Fruit fly (Drosophila melanogaster) whole organism, prepupa: ENCODE measurements around the gene CG5968.

Experiments
- Blimp-1 ChIP-seq: fragments of 200-800 bp; sonication (Bioruptor generic); optimal IDR thresholded peaks from 3 replicates; lab custom pipeline; 2017; ENCODE audit warnings: missing biosample characterization, missing genetic modification characterization, mild to moderate bottlenecking, moderate library complexity, missing genetic modification reagents
- CG10669 ChIP-seq: fragments of 200-800 bp; sonication (Bioruptor generic); optimal IDR thresholded peaks from 3 replicates; lab custom pipeline; 2018; ENCODE audit warnings: missing biosample characterization, mild to moderate bottlenecking, missing genetic modification characterization, moderate library complexity
- CG11294 ChIP-seq: fragments of 200-800 bp; sonication (Bioruptor generic); IDR thresholded peaks from 2 replicates; pipeline ENCODE4 v1.3.6; 2022; ENCODE audit warnings: missing biosample characterization, missing genetic modification characterization
- CG11762 ChIP-seq: fragments of 200-800 bp; sonication (Bioruptor generic); optimal IDR thresholded peaks from 3 replicates; lab custom pipeline; 2016; ENCODE audit warnings: missing biosample characterization, missing genetic modification characterization; ENCODE audit not compliant: insufficient read depth
- CG11902 ChIP-seq: fragments of 200-800 bp; sonication (Bioruptor generic); optimal IDR thresholded peaks from 3 replicates; lab custom pipeline; 2016; ENCODE audit warnings: missing biosample characterization, missing genetic modification characterization
- CG15336 ChIP-seq: fragments of 200-800 bp; sonication (Bioruptor generic); IDR thresholded peaks from 2 replicates; pipeline ENCODE4 v1.3.6; 2022; ENCODE audit warnings: missing biosample characterization, missing genetic modification characterization
- CG16779 ChIP-seq: fragments of 200-800 bp; sonication (Bioruptor generic); optimal IDR thresholded peaks from 3 replicates; lab custom pipeline; 2017; ENCODE audit warnings: missing biosample characterization, mild to moderate bottlenecking, missing genetic modification characterization
- CG3032 ChIP-seq: fragments of 200-800 bp; optimal IDR thresholded peaks from 2 replicates; lab custom pipeline; 2019; ENCODE audit warnings: missing biosample characterization, mild to moderate bottlenecking, missing genetic modification characterization, moderate library complexity
- CG31627 ChIP-seq: fragments of 200-800 bp; sonication (Bioruptor generic); optimal IDR thresholded peaks from 3 replicates; lab custom pipeline; 2016; ENCODE audit warnings: missing biosample characterization, missing genetic modification characterization
- CG32006 ChIP-seq: fragments of 200-800 bp; sonication (Bioruptor generic); optimal IDR thresholded peaks from 3 replicates; lab custom pipeline; 2017; ENCODE audit warnings: missing biosample characterization, mild to moderate bottlenecking, missing genetic modification characterization
- CG34406 ChIP-seq: fragments of 200-800 bp; sonication (Bioruptor generic); optimal IDR thresholded peaks from 3 replicates; lab custom pipeline; 2016; ENCODE audit warnings: missing biosample characterization, missing genetic modification characterization
- CG3919 ChIP-seq: fragments of 200-800 bp; sonication (Bioruptor generic); optimal IDR thresholded peaks from 3 replicates; lab custom pipeline; 2016; ENCODE audit warnings: missing biosample characterization, missing genetic modification characterization
- CG4318 ChIP-seq: fragments of 200-800 bp; sonication (Bioruptor generic); optimal IDR thresholded peaks from 3 replicates; lab custom pipeline; 2017; ENCODE audit warnings: missing biosample characterization, mild to moderate bottlenecking, missing genetic modification characterization
- CG6163 ChIP-seq: fragments of 200-800 bp; sonication (Bioruptor generic); IDR thresholded peaks from 3 replicates; pipeline ENCODE4 v1.3.6; 2022; ENCODE audit warnings: missing biosample characterization, missing genetic modification characterization
- CG6276 ChIP-seq: fragments of 200-800 bp; sonication (Bioruptor generic); optimal IDR thresholded peaks from 2 replicates; lab custom pipeline; 2017; ENCODE audit warnings: missing biosample characterization, mild to moderate bottlenecking, missing genetic modification characterization
- CG6808 ChIP-seq: fragments of 200-800 bp; sonication (Bioruptor generic); optimal IDR thresholded peaks from 3 replicates; lab custom pipeline; 2017; ENCODE audit warnings: missing biosample characterization, missing genetic modification characterization, mild to moderate bottlenecking, moderate library complexity, missing genetic modification reagents
- CG6854 ChIP-seq: fragments of 200-800 bp; sonication (Bioruptor generic); optimal IDR thresholded peaks from 2 replicates; lab custom pipeline; 2017; ENCODE audit warnings: missing biosample characterization, mild to moderate bottlenecking, missing genetic modification characterization
- CG7368 ChIP-seq: fragments of 200-800 bp; sonication (Bioruptor generic); optimal IDR thresholded peaks from 3 replicates; lab custom pipeline; 2016; ENCODE audit warnings: missing biosample characterization, missing genetic modification characterization
- CG8119 ChIP-seq: fragments of 200-800 bp; sonication (Bioruptor generic); IDR thresholded peaks from 3 replicates; pipeline ENCODE4 v1.3.6; 2022; ENCODE audit warnings: missing biosample characterization, missing genetic modification characterization
- CG8319 ChIP-seq: fragments of 200-800 bp; sonication (Bioruptor generic); optimal IDR thresholded peaks from 3 replicates; lab custom pipeline; 2016; ENCODE audit warnings: missing biosample characterization, missing genetic modification characterization
- CG8632 ChIP-seq: fragments of 200-800 bp; sonication (Bioruptor generic); optimal IDR thresholded peaks from 3 replicates; lab custom pipeline; 2016; ENCODE audit warnings: missing biosample characterization, missing genetic modification characterization
- CG9139 ChIP-seq: fragments of 200-800 bp; sonication (Bioruptor generic); optimal IDR thresholded peaks from 3 replicates; lab custom pipeline; 2017; ENCODE audit warnings: missing biosample characterization, mild to moderate bottlenecking, missing genetic modification characterization
- Eip75B ChIP-seq: fragments of 200-800 bp; sonication (Bioruptor generic); optimal IDR thresholded peaks from 3 replicates; lab custom pipeline; 2016; ENCODE audit warnings: missing biosample characterization, missing genetic modification characterization
- Eip78C ChIP-seq: fragments of 200-800 bp; sonication (Bioruptor generic); peaks from one replicate; lab custom pipeline; 2016; ENCODE audit warnings: missing biosample characterization, missing genetic modification characterization
- Eip93F ChIP-seq: fragments of 200-800 bp; sonication (Bioruptor generic); optimal IDR thresholded peaks from 2 replicates; lab custom pipeline; 2016; ENCODE audit warnings: missing biosample characterization, mild to moderate bottlenecking, missing genetic modification characterization
- Ets21C ChIP-seq: fragments of 200-800 bp; sonication (Bioruptor generic); optimal IDR thresholded peaks from 3 replicates; lab custom pipeline; 2016; ENCODE audit warnings: missing biosample characterization, missing genetic modification characterization
- Ets96B ChIP-seq: fragments of 200-800 bp; optimal IDR thresholded peaks from 2 replicates; lab custom pipeline; 2019; ENCODE audit warnings: missing biosample characterization, mild to moderate bottlenecking, missing genetic modification characterization, moderate library complexity
- Gug ChIP-seq: fragments of 200-800 bp; sonication (Bioruptor generic); IDR thresholded peaks from 2 replicates; pipeline ENCODE4 v1.3.6; 2022; ENCODE audit warnings: missing biosample characterization, missing genetic modification characterization
- Hr38 ChIP-seq: sonication (Bioruptor generic); optimal IDR thresholded peaks from 2 replicates; lab custom pipeline; 2016; ENCODE audit warnings: missing biosample characterization, missing genetic modification characterization
- Hr39 ChIP-seq: fragments of 200-800 bp; sonication (Bioruptor generic); optimal IDR thresholded peaks from 2 replicates; lab custom pipeline; 2016; ENCODE audit warnings: missing biosample characterization, missing genetic modification characterization
- Hr4 ChIP-seq: fragments of 200-800 bp; sonication (Bioruptor generic); optimal IDR thresholded peaks from 3 replicates; lab custom pipeline; 2016; ENCODE audit warnings: missing biosample characterization, missing genetic modification characterization
- Lpt ChIP-seq: fragments of 200-800 bp; sonication (Bioruptor generic); optimal IDR thresholded peaks from 3 replicates; lab custom pipeline; 2016; ENCODE audit warnings: missing biosample characterization, missing genetic modification characterization
- Met ChIP-seq: fragments of 200-800 bp; sonication (Bioruptor generic); optimal IDR thresholded peaks from 3 replicates; lab custom pipeline; 2016; ENCODE audit warnings: missing biosample characterization, missing genetic modification characterization
- OdsH ChIP-seq: fragments of 200-800 bp; sonication (Bioruptor generic); optimal IDR thresholded peaks from 3 replicates; lab custom pipeline; 2016; ENCODE audit warnings: missing biosample characterization, missing genetic modification characterization
- Smox ChIP-seq: fragments of 200-800 bp; sonication (Bioruptor generic); optimal IDR thresholded peaks from 3 replicates; lab custom pipeline; 2016; ENCODE audit warnings: missing biosample characterization, missing genetic modification characterization
- Sox102F ChIP-seq: fragments of 200-800 bp; sonication (Bioruptor generic); optimal IDR thresholded peaks from 2 replicates; lab custom pipeline; 2016; ENCODE audit warnings: missing biosample characterization, mild to moderate bottlenecking, missing genetic modification characterization
- Sox15 ChIP-seq: fragments of 200-800 bp; sonication (Bioruptor generic); optimal IDR thresholded peaks from 3 replicates; lab custom pipeline; 2016; ENCODE audit warnings: missing biosample characterization, missing genetic modification characterization
- achi ChIP-seq: fragments of 200-800 bp; sonication (Bioruptor generic); optimal IDR thresholded peaks from 3 replicates; lab custom pipeline; 2016; ENCODE audit warnings: missing biosample characterization, missing genetic modification characterization
- cyc ChIP-seq: fragments of 200-800 bp; sonication (Bioruptor generic); optimal IDR thresholded peaks from 3 replicates; lab custom pipeline; 2016; ENCODE audit warnings: missing biosample characterization, missing genetic modification characterization
- dac ChIP-seq: fragments of 200-800 bp; sonication (Bioruptor generic); optimal IDR thresholded peaks from 2 replicates; lab custom pipeline; 2017; ENCODE audit warnings: missing biosample characterization, mild to moderate bottlenecking, missing genetic modification characterization
- dsx ChIP-seq: fragments of 200-800 bp; optimal IDR thresholded peaks from 3 replicates; lab custom pipeline; 2019; ENCODE audit warnings: missing biosample characterization, mild to moderate bottlenecking, missing genetic modification characterization, moderate library complexity; ENCODE audit not compliant: poor library complexity, severe bottlenecking
- eg ChIP-seq: fragments of 200-800 bp; sonication (Bioruptor generic); IDR thresholded peaks from 3 replicates; pipeline ENCODE4 v1.3.6; 2022; ENCODE audit warnings: missing biosample characterization, missing genetic modification characterization
- esn ChIP-seq: fragments of 200-800 bp; sonication (Bioruptor generic); optimal IDR thresholded peaks from 2 replicates; lab custom pipeline; 2016; ENCODE audit warnings: missing biosample characterization, mild to moderate bottlenecking, missing genetic modification characterization, moderate library complexity
- fd59A ChIP-seq: fragments of 200-800 bp; sonication (Bioruptor generic); optimal IDR thresholded peaks from 2 replicates; lab custom pipeline; 2017; ENCODE audit warnings: missing biosample characterization, mild to moderate bottlenecking, missing genetic modification characterization, missing genetic modification reagents
- fd85E ChIP-seq: fragments of 200-800 bp; sonication (Bioruptor generic); optimal IDR thresholded peaks from 3 replicates; lab custom pipeline; 2016; ENCODE audit warnings: missing biosample characterization, missing genetic modification characterization
- fkh ChIP-seq: fragments of 200-800 bp; sonication (Bioruptor generic); optimal IDR thresholded peaks from 3 replicates; lab custom pipeline; 2017; ENCODE audit warnings: missing biosample characterization, mild to moderate bottlenecking, missing genetic modification characterization, moderate library complexity
- net ChIP-seq: fragments of 200-800 bp; sonication (Bioruptor generic); optimal IDR thresholded peaks from 3 replicates; lab custom pipeline; 2016; ENCODE audit warnings: missing biosample characterization, missing genetic modification characterization
- pdm3 ChIP-seq: fragments of 200-800 bp; sonication (Bioruptor generic); optimal IDR thresholded peaks from 3 replicates; lab custom pipeline; 2016; ENCODE audit warnings: missing biosample characterization, missing genetic modification characterization
- spab ChIP-seq: fragments of 200-800 bp; sonication (Bioruptor generic); optimal IDR thresholded peaks from 2 replicates; lab custom pipeline; 2017; ENCODE audit warnings: missing biosample characterization, mild to moderate bottlenecking, missing genetic modification characterization, missing genetic modification reagents
- ss ChIP-seq, 2 experiments: fragments of 200-800 bp; sonication (Bioruptor generic); optimal IDR thresholded peaks; 2 replicates in 1 of 2; 3 replicates in 1 of 2; lab custom pipeline; 2017 to 2018; ENCODE audit warnings: mild to moderate bottlenecking in 2 of 2, missing biosample characterization in 2 of 2, missing genetic modification characterization in 2 of 2, moderate library complexity in 1 of 2
- vri ChIP-seq: fragments of 200-800 bp; sonication (Bioruptor generic); optimal IDR thresholded peaks from 3 replicates; lab custom pipeline; 2016; ENCODE audit warnings: missing biosample characterization, mild to moderate bottlenecking, missing genetic modification characterization

Gene CG5968

DNA sequence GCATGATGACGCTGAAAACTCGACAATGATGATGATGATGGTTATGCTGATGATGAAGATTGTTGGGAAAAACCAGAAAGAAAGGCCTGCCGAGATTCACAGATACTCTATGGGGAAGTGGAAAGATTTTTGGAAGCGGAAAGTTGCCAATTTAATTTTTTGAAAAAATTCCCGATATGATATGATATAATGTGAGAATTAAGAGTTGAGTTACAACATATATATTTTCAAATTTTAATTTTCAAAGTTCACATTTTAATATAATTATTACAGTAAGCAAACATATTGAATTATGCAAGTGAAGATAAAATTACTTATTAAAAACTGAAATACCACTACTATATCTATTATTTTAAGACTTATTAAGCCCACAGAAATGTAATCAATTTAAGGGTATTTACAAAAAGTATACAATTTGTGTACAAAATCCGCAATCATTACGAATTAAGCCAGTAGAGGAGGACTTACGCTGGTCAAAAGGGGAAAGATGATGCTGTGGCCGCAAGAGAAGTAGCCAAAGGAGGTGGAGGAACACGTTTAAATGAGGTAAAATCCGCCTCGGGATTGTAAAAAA, 44.2 kb upstream of the CG5968 start:
- TF ChIP-seq Eip75B (peak; percentile 63), fd59A (GFP tag; lab: Kevin White, UChicago) (peak; percentile 29), Sox15 (GFP tag; lab: Kevin White, UChicago) (no peak), Met (GFP tag; lab: Kevin White, UChicago) (peak; percentile 47), Sox102F (GFP tag; lab: Kevin White, UChicago) (peak; percentile 8), Hr38 (no peak), Blimp-1 (GFP tag; lab: Kevin White, UChicago) (no peak), cyc (GFP tag; lab: Kevin White, UChicago) (no peak), CG8319 (peak; percentile 51), CG31627 (peak; percentile 18), CG32006 (GFP tag; lab: Kevin White, UChicago) (peak; percentile 83), CG6808 (peak; percentile 35), CG3919 (GFP tag; lab: Kevin White, UChicago) (peak; percentile 65), CG11294 (GFP tag; lab: Robert Waterston, UW) (no peak), dsx (peak; percentile 56), CG4318 (GFP tag; lab: Kevin White, UChicago) (peak; percentile 60), ss (GFP tag; optimal IDR thresholded peaks at IDR 0.05; lab: Kevin White, UChicago) (peak; percentile 19 to 53), CG10669 (GFP tag; lab: Kevin White, UChicago) (peak; percentile 20), CG6163 (GFP tag; lab: Robert Waterston, UW) (no peak), CG6276 (peak; percentile 47), vri (GFP tag; lab: Kevin White, UChicago) (no peak), CG3032 (tag; lab: Kevin White, UChicago) (peak; percentile 66), pdm3 (GFP tag; lab: Kevin White, UChicago) (peak; percentile 39), fd85E (GFP tag; lab: Kevin White, UChicago) (no peak), CG11762 (GFP tag; lab: Kevin White, UChicago) (peak; percentile 56), CG7368 (GFP tag; lab: Kevin White, UChicago) (no peak), Lpt (no peak), Ets21C (GFP tag; lab: Kevin White, UChicago) (no peak), Gug (GFP tag; lab: Robert Waterston, UW) (no peak), esn (GFP tag; lab: Kevin White, UChicago) (peak; percentile 57), Eip78C (GFP tag; lab: Kevin White, UChicago) (peak; percentile 91), Ets96B (peak; percentile 49), Hr4 (GFP tag; lab: Kevin White, UChicago) (peak; percentile 40), fkh (GFP tag; lab: Kevin White, UChicago) (no peak), Smox (peak; percentile 46), net (GFP tag; lab: Kevin White, UChicago) (peak; percentile 59), Eip93F (GFP tag; lab: Kevin White, UChicago) (no peak), spab (peak; percentile 33), achi (peak; percentile 48), CG8632 (GFP tag; lab: Kevin White, UChicago) (peak; percentile 53), CG6854 (GFP tag; lab: Kevin White, UChicago) (no peak), CG9139 (GFP tag; lab: Kevin White, UChicago) (no peak), CG8119 (peak; percentile 60; the same call in 2 of the 3 replicates), Hr39 (GFP tag; lab: Kevin White, UChicago) (no peak), OdsH (GFP tag; lab: Kevin White, UChicago) (peak; percentile 68), CG16779 (tag; lab: Kevin White, UChicago) (peak; percentile 33), CG34406 (GFP tag; lab: Kevin White, UChicago) (peak; percentile 65), dac (GFP tag; lab: Kevin White, UChicago) (no peak), CG15336 (GFP tag; lab: Robert Waterston, UW) (peak; percentile 55), eg (GFP tag; lab: Robert Waterston, UW) (0 out of 3 replicates have a peak, but pooled peaks have one; percentile 41), CG11902 (GFP tag; lab: Kevin White, UChicago) (peak; percentile 24)
